Worm (Caenorhabditis elegans) whole organism, young adult: ENCODE results near the gene cyp-13A1.

Experiments
- B0261.1 ChIP-seq: sonication (generic microtip); optimal IDR thresholded peaks from 2 replicates; lab custom pipeline; 2016; ENCODE audit warnings: mild to moderate bottlenecking, missing genetic modification characterization, moderate library complexity, missing compliant biosample characterization
- F55B11.4 ChIP-seq: sonication (generic microtip); optimal IDR thresholded peaks from 2 replicates; lab custom pipeline; 2016; ENCODE audit warnings: missing compliant biosample characterization, missing genetic modification characterization, borderline replicate concordance; ENCODE audit not compliant: insufficient read depth
- cebp-2 ChIP-seq: fragments of 200-800 bp; sonication (Bioruptor generic); IDR thresholded peaks from 2 replicates; pipeline ENCODE4 v1.3.6; 2022; ENCODE audit warnings: missing genetic modification characterization, missing compliant biosample characterization
- die-1 ChIP-seq: sonication (generic microtip); optimal IDR thresholded peaks from 2 replicates; lab custom pipeline; 2016; ENCODE audit warnings: missing genotype, mild to moderate bottlenecking, missing genetic modification characterization, missing compliant biosample characterization
- dox-1 ChIP-seq: fragments of 200-800 bp; sonication (Bioruptor generic); IDR thresholded peaks from 2 replicates; pipeline ENCODE4 v1.3.6; 2022; ENCODE audit warnings: missing genetic modification reagents, missing genetic modification characterization, missing compliant biosample characterization
- ets-4 ChIP-seq: fragments of 200-800 bp; sonication (Bioruptor generic); optimal IDR thresholded peaks from 2 replicates; lab custom pipeline; 2018; ENCODE audit warnings: mild to moderate bottlenecking, missing genetic modification characterization, missing compliant biosample characterization
- gei-17 ChIP-seq: fragments of 200-800 bp; sonication (Bioruptor generic); optimal IDR thresholded peaks from 2 replicates; lab custom pipeline; 2018; ENCODE audit warnings: mild to moderate bottlenecking, missing genetic modification characterization, missing compliant biosample characterization
- hrde-1 ChIP-seq: sonication (generic microtip); optimal IDR thresholded peaks from 2 replicates; lab custom pipeline; 2016; ENCODE audit warnings: missing genetic modification characterization, mild to moderate bottlenecking, missing compliant biosample characterization, moderate library complexity, missing genotype, missing genetic modification reagents, borderline replicate concordance
- lir-1 ChIP-seq: fragments of 200-800 bp; sonication (Bioruptor generic); conservative IDR thresholded peaks from 2 replicates; pipeline ENCODE4 v1.3.6; 2022; ENCODE audit warnings: missing genetic modification reagents, missing genetic modification characterization, missing compliant biosample characterization
- mxl-1 ChIP-seq: sonication (generic microtip); optimal IDR thresholded peaks from 2 replicates; lab custom pipeline; 2016; ENCODE audit warnings: missing genetic modification characterization, missing compliant biosample characterization
- sea-2 ChIP-seq: fragments of 200-800 bp; sonication (Bioruptor generic); IDR thresholded peaks from 2 replicates; pipeline ENCODE4 v1.3.6; 2022; ENCODE audit warnings: missing genetic modification characterization, missing compliant biosample characterization
- zim-3 ChIP-seq: sonication (generic microtip); optimal IDR thresholded peaks from 2 replicates; lab custom pipeline; 2017; ENCODE audit warnings: mild to moderate bottlenecking, missing genetic modification characterization, moderate library complexity, missing compliant biosample characterization
- ztf-22 ChIP-seq: fragments of 200-800 bp; sonication (Bioruptor generic); optimal IDR thresholded peaks from 2 replicates; lab custom pipeline; 2018; ENCODE audit warnings: mild to moderate bottlenecking, missing genetic modification characterization, moderate library complexity, missing compliant biosample characterization

DNA sequence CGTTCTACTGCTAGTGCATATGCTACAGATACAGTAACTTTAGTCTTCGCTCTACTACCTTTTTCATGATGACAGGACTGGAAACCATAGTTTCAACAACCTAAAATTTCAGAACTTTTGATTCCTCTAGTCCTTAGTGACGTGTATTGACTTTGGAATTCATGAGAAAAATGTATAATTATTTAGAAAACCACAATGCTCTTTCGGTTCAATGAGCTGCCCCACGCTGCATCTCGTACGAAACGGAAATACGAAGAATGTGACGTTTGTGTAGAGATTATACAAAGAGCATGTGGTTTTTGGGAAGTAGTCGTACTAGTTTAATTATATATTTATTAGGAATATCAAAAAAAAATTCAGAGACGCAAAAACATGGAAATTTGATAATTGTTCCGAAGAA lies 3.3 kb downstream of the cyp-13A1 start:
- TF ChIP-seq cebp-2 (GFP tag; lab: Robert Waterston, UW) (no peak), mxl-1 (tag; lab: Kevin White, UChicago) (no peak), dox-1 (no peak), B0261.1 (no peak), hrde-1 (tag; lab: Kevin White, UChicago) (no peak), gei-17 (GFP tag; lab: Kevin White, UChicago) (no peak), F55B11.4 (no peak), sea-2 (GFP tag; lab: Robert Waterston, UW) (no peak), die-1 (no peak), zim-3 (tag; lab: Kevin White, UChicago) (no peak), ets-4 (GFP tag; lab: Kevin White, UChicago) (no peak), ztf-22 (no peak), lir-1 (no peak)
